Fruit fly (Drosophila melanogaster): ENCODE measurements around the gene Fer1HCH.

DNA sequence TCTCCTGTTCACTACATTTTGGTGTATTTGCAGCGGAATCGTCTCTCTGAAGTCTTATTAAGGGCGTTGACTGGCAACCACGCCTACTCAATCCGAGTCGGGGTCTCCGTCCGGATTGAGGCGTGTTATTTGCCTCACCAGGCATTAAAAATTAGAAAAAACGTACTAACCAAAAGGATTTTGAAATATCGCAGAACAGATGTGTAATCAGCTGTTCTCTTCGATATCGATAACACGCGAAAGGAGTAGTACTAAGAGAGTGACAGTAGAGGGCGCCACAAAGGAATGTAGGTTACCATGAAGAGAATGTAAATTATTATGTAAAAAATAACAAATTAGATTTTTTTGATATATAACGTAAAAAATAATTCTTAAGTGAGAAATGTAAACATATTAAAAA is 37.0 kb upstream of the Fer1HCH start, which contains the start of gene CG15536:
- no peak for TF ChIP-seq CG10366 (GFP tag; IDR thresholded peaks at IDR 0.05)
- TF ChIP-seq CG7372 (GFP tag; IDR thresholded peaks at IDR 0.05): no peak
- no peak for TF ChIP-seq HLH54F (GFP tag; optimal IDR thresholded peaks at IDR 0.05)
- no peak for TF ChIP-seq ken (GFP tag; IDR thresholded peaks at IDR 0.05)
- no peak for TF ChIP-seq B-H1 (GFP tag; IDR thresholded peaks at IDR 0.05)
- no peak for TF ChIP-seq Sox100B (GFP tag; optimal IDR thresholded peaks at IDR 0.05)
- no peak for TF ChIP-seq CG32772 (GFP tag; IDR thresholded peaks at IDR 0.05)
